Worm (Caenorhabditis elegans) whole organism, young adult: Measurements from ENCODE around the gene dct-11.

Experiments
- F55B11.4 ChIP-seq: sonication (generic microtip); optimal IDR thresholded peaks from 2 replicates; lab custom pipeline; 2016; ENCODE audit warnings: missing compliant biosample characterization, missing genetic modification characterization, borderline replicate concordance; ENCODE audit not compliant: insufficient read depth
- ama-1 ChIP-seq, 3 experiments: fragments of 150-350 bp in 1 of 3; sonication (generic microtip) in 2 of 3; optimal IDR thresholded peaks; 2 replicates each; lab custom pipeline; 2014 to 2018; ENCODE audit warnings: missing biosample characterization in 2 of 3, missing genetic modification characterization in 2 of 3, missing genetic modification reagents in 2 of 3
- chd-7 ChIP-seq: sonication (generic microtip); optimal IDR thresholded peaks from 2 replicates; lab custom pipeline; 2016; ENCODE audit warnings: mild to moderate bottlenecking, missing genetic modification characterization, moderate library complexity, missing compliant biosample characterization
- egl-44 ChIP-seq: fragments of 200-800 bp; sonication (Bioruptor generic); IDR thresholded peaks from 2 replicates; pipeline ENCODE4 v1.3.6; 2022; ENCODE audit warnings: missing genetic modification reagents, missing genetic modification characterization, missing compliant biosample characterization
- fkh-3 ChIP-seq: sonication (generic microtip); optimal IDR thresholded peaks from 2 replicates; lab custom pipeline; 2016; ENCODE audit warnings: mild to moderate bottlenecking, missing genetic modification characterization, missing compliant biosample characterization
- hmg-20 ChIP-seq: fragments of 200-800 bp; sonication (Bioruptor generic); IDR thresholded peaks from 2 replicates; pipeline ENCODE4 v1.3.6; 2022; ENCODE audit warnings: missing genetic modification reagents, missing genetic modification characterization, missing compliant biosample characterization
- lin-35 ChIP-seq, 3 experiments: fragments of 150-350 bp in 2 of 3; sonication (generic microtip) in 1 of 3; optimal IDR thresholded peaks; 2 replicates each; lab custom pipeline; 2014 to 2018; ENCODE audit warnings: missing biosample characterization in 3 of 3, missing genetic modification characterization in 3 of 3, missing genetic modification reagents in 3 of 3
- lsy-27 ChIP-seq: sonication (generic microtip); optimal IDR thresholded peaks from 2 replicates; lab custom pipeline; 2017; ENCODE audit warnings: missing genetic modification characterization, mild to moderate bottlenecking, missing compliant biosample characterization, antibody characterized with exemption, missing genotype, borderline replicate concordance; ENCODE audit not compliant: insufficient read depth
- snpc-4 ChIP-seq, 5 experiments: fragments of 150-350 bp in 1 of 5; sonication (generic microtip) in 4 of 5; optimal IDR thresholded peaks; 2 replicates each; lab custom pipeline; 2014 to 2018; ENCODE audit warnings: missing genetic modification characterization in 5 of 5, missing biosample characterization in 3 of 5, antibody characterized with exemption in 2 of 5, mild to moderate bottlenecking in 2 of 5, missing compliant biosample characterization in 2 of 5, missing genotype in 2 of 5, moderate library complexity in 2 of 5, missing genetic modification reagents in 1 of 5

- no peak for TF ChIP-seq F55B11.4 (tag; lab: Kevin White, UChicago)
- no peak for TF ChIP-seq fkh-3 (tag; lab: Kevin White, UChicago)
- no peak for TF ChIP-seq lsy-27 (tag; lab: Kevin White, UChicago)
- TF ChIP-seq chd-7 (tag; lab: Kevin White, UChicago), result no peak
- no peak for TF ChIP-seq ama-1 (optimal IDR thresholded peaks at IDR 0.05; lab: Kevin White, UChicago)
- TF ChIP-seq ama-1 (GFP tag; optimal IDR thresholded peaks at IDR 0.05; lab: Kevin White, UChicago), result no peak
- no peak for TF ChIP-seq egl-44
- TF ChIP-seq snpc-4 (GFP tag; optimal IDR thresholded peaks at IDR 0.05; lab: Kevin White, UChicago), result no peak
- no peak for TF ChIP-seq snpc-4 (tag; optimal IDR thresholded peaks at IDR 0.05; lab: Kevin White, UChicago)
- no peak for TF ChIP-seq hmg-20 (GFP tag; lab: Robert Waterston, UW)
- TF ChIP-seq lin-35 (GFP tag; optimal IDR thresholded peaks at IDR 0.05; lab: Kevin White, UChicago), result no peak
Measured at ce11 chrX:5829175-5829574, 10.4 kb downstream of the dct-11 start, which contains the start of gene acp-5.
